Worm (Caenorhabditis elegans) whole organism, L1 larva: ENCODE measurements around the gene C17C3.11.

Source experiments
- C04F5.9 ChIP-seq: sonication (generic microtip); optimal IDR thresholded peaks from 2 replicates; lab custom pipeline; 2016; ENCODE audit warnings: missing genetic modification characterization, missing compliant biosample characterization
- C16A3.4 ChIP-seq: fragments of 150-350 bp; optimal IDR thresholded peaks from 2 replicates; lab custom pipeline; 2014; ENCODE audit warnings: missing biosample characterization, missing genetic modification characterization
- C34B4.2 ChIP-seq: sonication (generic microtip); optimal IDR thresholded peaks from 2 replicates; lab custom pipeline; 2017; ENCODE audit warnings: mild to moderate bottlenecking, missing genetic modification characterization, missing compliant biosample characterization
- ama-1 ChIP-seq: fragments of 150-350 bp; optimal IDR thresholded peaks from 2 replicates; lab custom pipeline; 2014
- blmp-1 ChIP-seq: fragments of 150-350 bp; optimal IDR thresholded peaks from 2 replicates; lab custom pipeline; 2014; ENCODE audit warnings: missing biosample characterization, missing genetic modification characterization
- ceh-82 ChIP-seq, 3 experiments: fragments of 150-350 bp in 1 of 3; sonication (generic microtip) in 2 of 3; optimal IDR thresholded peaks; 2 replicates each; lab custom pipeline; 2014 to 2017; ENCODE audit warnings: missing biosample characterization in 3 of 3, missing genetic modification characterization in 3 of 3
- ceh-88 ChIP-seq: fragments of 200-800 bp; sonication (Bioruptor generic); IDR thresholded peaks from 2 replicates; pipeline ENCODE4 v1.3.6; 2022; ENCODE audit warnings: missing genetic modification characterization, missing compliant biosample characterization
- ces-1 ChIP-seq: fragments of 150-350 bp; optimal IDR thresholded peaks from 2 replicates; lab custom pipeline; 2014; ENCODE audit warnings: missing biosample characterization, missing genetic modification reagents, missing genetic modification characterization
- efl-1 ChIP-seq, 4 experiments: fragments of 150-350 bp; optimal IDR thresholded peaks in 3 of 4; peaks in 1 of 4; 1 replicate in 1 of 4; 2 replicates in 3 of 4; lab custom pipeline; 2014; ENCODE audit warnings: missing biosample characterization in 2 of 4, missing genetic modification characterization in 2 of 4, missing genetic modification reagents in 2 of 4
- egl-27 ChIP-seq, 2 experiments: fragments of 150-350 bp in 1 of 2; sonication (generic microtip); optimal IDR thresholded peaks; 3 replicates each; lab custom pipeline; 2017 to 2018; ENCODE audit warnings: missing biosample characterization in 2 of 2, missing genetic modification characterization in 2 of 2, missing genetic modification reagents in 2 of 2
- elt-2 ChIP-seq: sonication (generic microtip); optimal IDR thresholded peaks from 2 replicates; lab custom pipeline; 2016; ENCODE audit warnings: missing genetic modification characterization, mild to moderate bottlenecking, inconsistent platforms, missing compliant biosample characterization, missing genetic modification reagents
- fos-1 ChIP-seq: fragments of 150-350 bp; optimal IDR thresholded peaks from 2 replicates; lab custom pipeline; 2014; ENCODE audit warnings: missing biosample characterization, missing genetic modification characterization
- grh-1 ChIP-seq: fragments of 200-800 bp; sonication (Bioruptor generic); IDR thresholded peaks from 2 replicates; pipeline ENCODE4 v1.3.6; 2022; ENCODE audit warnings: missing genetic modification reagents, missing genetic modification characterization, missing compliant biosample characterization
- hpl-2 ChIP-seq: fragments of 150-350 bp; optimal IDR thresholded peaks from 2 replicates; lab custom pipeline; 2014; ENCODE audit warnings: missing biosample characterization, missing genetic modification reagents, missing genetic modification characterization
- irx-1 ChIP-seq: sonication (generic microtip); optimal IDR thresholded peaks from 2 replicates; lab custom pipeline; 2016; ENCODE audit warnings: missing genetic modification characterization, missing compliant biosample characterization
- lin-13 ChIP-seq: fragments of 150-350 bp; optimal IDR thresholded peaks from 2 replicates; lab custom pipeline; 2014; ENCODE audit warnings: missing biosample characterization, missing genetic modification reagents, missing genetic modification characterization
- lin-14 ChIP-seq: fragments of 200-800 bp; sonication (Bioruptor generic); optimal IDR thresholded peaks from 2 replicates; lab custom pipeline; 2018; ENCODE audit warnings: mild to moderate bottlenecking, missing genetic modification characterization, moderate library complexity, missing compliant biosample characterization
- lin-35 ChIP-seq, 2 experiments: fragments of 150-350 bp; optimal IDR thresholded peaks; 2 replicates each; lab custom pipeline; 2014; ENCODE audit warnings: missing biosample characterization in 2 of 2, missing genetic modification characterization in 2 of 2, missing genetic modification reagents in 2 of 2
- lsy-2 ChIP-seq, 2 experiments: fragments of 150-350 bp; optimal IDR thresholded peaks; 2 replicates each; lab custom pipeline; 2014; ENCODE audit warnings: missing biosample characterization in 2 of 2, missing genetic modification characterization in 2 of 2
- mab-9 ChIP-seq: fragments of 200-800 bp; sonication (Bioruptor generic); IDR thresholded peaks from 2 replicates; pipeline ENCODE4 v1.3.6; 2022; ENCODE audit warnings: missing genetic modification reagents, missing genetic modification characterization, missing compliant biosample characterization
- mep-1 ChIP-seq: fragments of 150-350 bp; optimal IDR thresholded peaks from 2 replicates; lab custom pipeline; 2014; ENCODE audit warnings: missing biosample characterization, missing genetic modification characterization
- nhr-11 ChIP-seq: fragments of 150-350 bp; optimal IDR thresholded peaks from 2 replicates; lab custom pipeline; 2014; ENCODE audit warnings: missing biosample characterization, missing genetic modification characterization
- nhr-12 ChIP-seq: sonication (generic microtip); optimal IDR thresholded peaks from 2 replicates; lab custom pipeline; 2017; ENCODE audit warnings: missing biosample characterization, missing genetic modification characterization
- nhr-19 ChIP-seq: fragments of 200-800 bp; sonication (Bioruptor generic); conservative IDR thresholded peaks from 2 replicates; pipeline ENCODE4 v1.3.6; 2022; ENCODE audit warnings: missing genetic modification characterization, missing compliant biosample characterization
- nhr-237 ChIP-seq: fragments of 150-350 bp; optimal IDR thresholded peaks from 2 replicates; lab custom pipeline; 2014; ENCODE audit warnings: missing biosample characterization, missing genetic modification characterization
- nhr-28 ChIP-seq: fragments of 150-350 bp; optimal IDR thresholded peaks from 2 replicates; lab custom pipeline; 2014; ENCODE audit warnings: missing biosample characterization, missing genetic modification characterization
- nhr-47 ChIP-seq: sonication (generic microtip); optimal IDR thresholded peaks from 2 replicates; lab custom pipeline; 2016; ENCODE audit warnings: mild to moderate bottlenecking, missing genetic modification characterization, moderate library complexity, missing compliant biosample characterization
- nhr-71 ChIP-seq: sonication (generic microtip); optimal IDR thresholded peaks from 2 replicates; lab custom pipeline; 2016; ENCODE audit warnings: mild to moderate bottlenecking, missing genetic modification characterization, moderate library complexity, missing compliant biosample characterization
- nhr-85 ChIP-seq: sonication (generic microtip); peaks from one replicate; lab custom pipeline; 2016; ENCODE audit warnings: missing genetic modification characterization, inconsistent platforms, missing compliant biosample characterization
- nhr-90 ChIP-seq: sonication (generic microtip); optimal IDR thresholded peaks from 2 replicates; lab custom pipeline; 2016; ENCODE audit warnings: mild to moderate bottlenecking, missing genetic modification characterization, missing compliant biosample characterization; ENCODE audit not compliant: poor library complexity
- pag-3 ChIP-seq: sonication (generic microtip); optimal IDR thresholded peaks from 2 replicates; lab custom pipeline; 2017; ENCODE audit warnings: missing genetic modification characterization, mild to moderate bottlenecking, missing compliant biosample characterization, antibody characterized with exemption, borderline replicate concordance; ENCODE audit not compliant: insufficient read depth
- pax-3 ChIP-seq: fragments of 200-800 bp; sonication (Bioruptor generic); optimal IDR thresholded peaks from 2 replicates; lab custom pipeline; 2018; ENCODE audit warnings: mild to moderate bottlenecking, missing genetic modification characterization, moderate library complexity, missing compliant biosample characterization
- pqm-1 ChIP-seq: sonication (generic microtip); optimal IDR thresholded peaks from 3 replicates; lab custom pipeline; 2017; ENCODE audit warnings: missing biosample characterization, missing genetic modification characterization
- rnt-1 ChIP-seq: sonication (generic microtip); optimal IDR thresholded peaks from 2 replicates; lab custom pipeline; 2016; ENCODE audit warnings: mild to moderate bottlenecking, missing genetic modification characterization, moderate library complexity, missing compliant biosample characterization
- skn-1 ChIP-seq: fragments of 150-350 bp; optimal IDR thresholded peaks from 2 replicates; lab custom pipeline; 2014; ENCODE audit warnings: missing biosample characterization, missing genetic modification characterization
- snu-23 ChIP-seq: sonication (generic microtip); optimal IDR thresholded peaks from 2 replicates; lab custom pipeline; 2016; ENCODE audit warnings: missing genetic modification characterization, missing compliant biosample characterization
- sptf-1 ChIP-seq: fragments of 150-350 bp; optimal IDR thresholded peaks from 2 replicates; lab custom pipeline; 2014; ENCODE audit warnings: missing biosample characterization, missing genetic modification characterization
- swsn-7 ChIP-seq: sonication (generic microtip); optimal IDR thresholded peaks from 2 replicates; lab custom pipeline; 2016; ENCODE audit warnings: missing genetic modification characterization, missing compliant biosample characterization
- tbx-2 ChIP-seq: sonication (generic microtip); optimal IDR thresholded peaks from 2 replicates; lab custom pipeline; 2016; ENCODE audit warnings: missing genetic modification characterization, missing compliant biosample characterization
- unc-130 ChIP-seq: fragments of 150-350 bp; optimal IDR thresholded peaks from 2 replicates; lab custom pipeline; 2017; ENCODE audit warnings: missing biosample characterization, missing genetic modification characterization, inconsistent platforms
- unc-62 ChIP-seq: fragments of 150-350 bp; optimal IDR thresholded peaks from 2 replicates; lab custom pipeline; 2014; ENCODE audit warnings: missing biosample characterization, missing genetic modification reagents, missing genetic modification characterization
- unc-98 ChIP-seq: fragments of 200-800 bp; sonication (Bioruptor generic); IDR thresholded peaks from 2 replicates; pipeline ENCODE4 v1.3.6; 2022; ENCODE audit warnings: missing genetic modification characterization, missing compliant biosample characterization
- xbp-1 ChIP-seq: sonication (generic microtip); optimal IDR thresholded peaks from 2 replicates; lab custom pipeline; 2016; ENCODE audit warnings: missing genetic modification characterization, missing compliant biosample characterization
- zag-1 ChIP-seq: fragments of 150-350 bp; optimal IDR thresholded peaks from 2 replicates; lab custom pipeline; 2014; ENCODE audit warnings: missing biosample characterization, missing genetic modification characterization
- zip-4 ChIP-seq: fragments of 200-800 bp; sonication (Bioruptor generic); optimal IDR thresholded peaks from 2 replicates; lab custom pipeline; 2018; ENCODE audit warnings: mild to moderate bottlenecking, missing genetic modification characterization, moderate library complexity, missing compliant biosample characterization
- ztf-11 ChIP-seq, 2 experiments: sonication (generic microtip); optimal IDR thresholded peaks; 2 replicates each; lab custom pipeline; 2016 to 2017; ENCODE audit warnings: missing genetic modification characterization in 2 of 2, missing biosample characterization in 1 of 2, missing compliant biosample characterization in 1 of 2
- ztf-4 ChIP-seq: fragments of 150-350 bp; optimal IDR thresholded peaks from 2 replicates; lab custom pipeline; 2014; ENCODE audit warnings: missing biosample characterization, missing genetic modification characterization

Gene C17C3.11

DNA sequence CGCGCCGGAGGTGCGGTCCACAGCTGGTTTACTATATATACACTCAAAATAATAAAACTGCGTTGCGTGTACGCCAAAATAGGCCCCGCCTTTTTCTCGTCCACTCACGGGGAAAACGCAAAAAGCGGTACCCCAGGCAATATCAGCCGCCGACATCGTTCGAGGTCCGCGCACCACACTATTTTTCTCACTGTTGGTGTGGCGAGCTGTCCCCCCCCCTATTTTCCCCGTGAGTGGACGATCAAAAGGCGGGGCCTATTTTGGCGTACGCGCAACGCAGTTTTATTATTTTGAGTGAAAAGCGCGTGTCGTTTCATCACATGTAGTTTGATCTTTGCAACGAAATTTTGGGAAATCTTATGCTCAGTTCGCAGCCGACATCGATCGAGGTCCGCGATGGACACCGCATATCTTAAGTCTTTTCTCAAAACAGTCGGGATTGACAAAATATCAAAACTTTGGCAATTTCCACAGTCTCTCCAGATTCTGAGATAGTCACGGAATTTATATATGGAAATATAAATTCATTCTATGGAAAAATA is 27.5 kb downstream of the C17C3.11 start:
- TF ChIP-seq ama-1 (no peak), elt-2 (no peak), C04F5.9 (tag; lab: Kevin White, UChicago) (no peak), nhr-237 (no peak)

DNA sequence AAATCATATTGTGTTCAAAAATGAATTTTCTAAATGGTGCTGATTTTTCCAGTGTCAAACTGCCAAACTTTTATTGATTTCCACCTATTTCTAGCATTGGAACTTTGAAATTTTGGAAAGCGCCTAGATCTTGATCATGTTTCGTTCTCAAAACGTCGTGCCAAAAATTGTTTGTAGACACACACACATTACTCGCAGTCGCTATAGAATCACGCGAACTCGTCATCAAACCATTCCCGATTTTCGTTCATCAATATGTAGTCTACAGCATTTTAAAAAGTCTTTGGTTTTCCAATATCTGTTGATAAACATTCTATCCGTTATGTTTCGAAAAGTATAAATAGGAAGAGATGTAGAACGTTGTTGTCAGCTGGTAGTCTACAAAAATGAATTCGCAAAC is 32.6 kb downstream of the C17C3.11 start, which contains the start of the genes C17C3.1 and C17C3.15:
C17C3.1 (plus strand) TSS at position 301 of the 400 bp plus-strand sequence.
C17C3.15 (plus strand) TSS at position 383 of the 400 bp plus-strand sequence.
- no peak for TF ChIP-seq nhr-28 (tag; lab: Kevin White, UChicago)
- no peak for TF ChIP-seq nhr-12 (tag; lab: Kevin White, UChicago)
- peak; percentile 78 for TF ChIP-seq nhr-85 (tag; lab: Kevin White, UChicago)
- no peak for TF ChIP-seq blmp-1 (tag; lab: Kevin White, UChicago)
- TF ChIP-seq lin-14 (GFP tag; lab: Kevin White, UChicago), result peak; percentile 11
- peak; percentile 9 for TF ChIP-seq nhr-71 (tag; lab: Kevin White, UChicago)

DNA sequence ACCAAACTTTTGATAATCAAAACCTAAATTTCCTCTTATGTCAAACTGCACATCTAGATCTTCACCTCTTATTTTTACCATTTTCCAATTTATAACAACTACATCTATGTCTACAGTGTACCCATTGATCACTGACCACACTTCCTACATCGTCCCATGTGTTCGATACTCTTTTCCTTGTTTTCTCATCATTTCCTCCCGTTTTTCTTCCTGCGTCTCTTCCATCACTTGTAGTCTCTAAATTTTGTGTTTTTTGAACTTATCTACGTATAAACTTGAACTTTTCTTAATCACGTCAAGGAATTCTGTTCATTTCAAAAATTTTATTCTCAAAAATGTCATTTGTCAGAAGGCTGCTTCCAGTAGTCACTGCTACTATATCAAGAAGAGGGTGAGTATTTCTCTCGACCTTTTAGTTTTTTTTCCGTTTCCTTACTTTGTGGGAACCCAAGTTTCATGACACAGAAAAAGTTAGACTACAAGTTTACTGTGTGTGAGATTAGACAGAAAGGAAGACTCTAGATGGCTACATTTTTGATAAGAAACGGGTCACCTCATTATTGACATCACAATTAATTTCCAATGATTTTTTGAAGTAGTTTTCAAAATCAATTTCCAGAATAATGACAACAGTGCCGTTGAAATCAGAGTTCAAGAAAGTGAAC is 34.6 kb downstream of the C17C3.11 start:
- no peak for TF ChIP-seq hpl-2 (GFP tag; lab: Kevin White, UChicago)
- no peak for TF ChIP-seq pqm-1
- TF ChIP-seq fos-1 (tag; lab: Kevin White, UChicago), result no peak
- TF ChIP-seq mep-1 (tag; lab: Kevin White, UChicago), result no peak
- TF ChIP-seq swsn-7 (tag; lab: Kevin White, UChicago), result peak; percentile 10
- peak; percentile 93 for TF ChIP-seq nhr-85 (tag; lab: Kevin White, UChicago)
- peak; percentile 45 for TF ChIP-seq nhr-47
- peak; percentile 30 for TF ChIP-seq lin-13 (GFP tag; lab: Kevin White, UChicago)
- TF ChIP-seq ceh-82 (tag; optimal IDR thresholded peaks at IDR 0.05; lab: Kevin White, UChicago), result no peak
- TF ChIP-seq grh-1, result peak; percentile 34; the same call in 1 of the 2 replicates
- peak; percentile 53 for TF ChIP-seq tbx-2 (tag; lab: Kevin White, UChicago)
- TF ChIP-seq pax-3 (tag; lab: Kevin White, UChicago), result no peak
- peak; percentile 58 for TF ChIP-seq ztf-4 (tag; lab: Kevin White, UChicago)
- TF ChIP-seq xbp-1 (tag; lab: Kevin White, UChicago), result no peak
- no peak for TF ChIP-seq ztf-11 (tag; optimal IDR thresholded peaks at IDR 0.05; lab: Kevin White, UChicago)
- no peak for TF ChIP-seq nhr-12 (tag; lab: Kevin White, UChicago)
- peak; percentile 81 for TF ChIP-seq snu-23 (GFP tag; lab: Kevin White, UChicago)
- no peak for TF ChIP-seq unc-98 (GFP tag; lab: Robert Waterston, UW)
- TF ChIP-seq zip-4 (GFP tag; lab: Kevin White, UChicago), result no peak
- TF ChIP-seq lin-35 (GFP tag; optimal IDR thresholded peaks at IDR 0.05; lab: Kevin White, UChicago), result peak in 1 of 2 experiments; percentile 60
- TF ChIP-seq C16A3.4 (tag; lab: Kevin White, UChicago), result no peak
- no peak for TF ChIP-seq nhr-11
- no peak for TF ChIP-seq irx-1 (tag; lab: Kevin White, UChicago)
- TF ChIP-seq mab-9 (GFP tag; lab: Robert Waterston, UW), result no peak
- TF ChIP-seq nhr-71 (tag; lab: Kevin White, UChicago), result peak; percentile 88
- TF ChIP-seq ces-1 (GFP tag; lab: Kevin White, UChicago), result no peak
- no peak for TF ChIP-seq unc-130
- TF ChIP-seq nhr-19 (GFP tag; lab: Robert Waterston, UW), result peak; percentile 43
- TF ChIP-seq skn-1 (tag; lab: Kevin White, UChicago), result peak; percentile 82
- TF ChIP-seq unc-62 (GFP tag; lab: Kevin White, UChicago), result no peak
- TF ChIP-seq elt-2, result peak; percentile 57
- TF ChIP-seq efl-1 (optimal IDR thresholded peaks at IDR 0.05; lab: Kevin White, UChicago), result no peak
- peak in 1 of 2 experiments; percentile 85 for TF ChIP-seq efl-1 (GFP tag; optimal IDR thresholded peaks at IDR 0.05 in 1 of 2; lab: Kevin White, UChicago)
- TF ChIP-seq ceh-88, result no peak
- TF ChIP-seq lsy-2 (tag; optimal IDR thresholded peaks at IDR 0.05; lab: Kevin White, UChicago), result peak in 1 of 2 experiments; percentile 40
- TF ChIP-seq egl-27 (tag; optimal IDR thresholded peaks at IDR 0.05; lab: Kevin White, UChicago), result no peak
- peak; percentile 63 for TF ChIP-seq nhr-90 (tag; lab: Kevin White, UChicago)
- no peak for TF ChIP-seq pag-3
- TF ChIP-seq sptf-1 (tag; lab: Kevin White, UChicago), result no peak
- TF ChIP-seq zag-1, result no peak
- no peak for TF ChIP-seq C34B4.2 (tag; lab: Kevin White, UChicago)
- no peak for TF ChIP-seq rnt-1 (tag; lab: Kevin White, UChicago)
